Fruit fly (Drosophila melanogaster) Kc167 (cell line): Measurements from ENCODE around the gene CG15043.

Source experiments
- Myc ChIP-seq: fragments of >200 bp; optimal IDR thresholded peaks from 2 replicates; lab custom pipeline; 2017; ENCODE audit warnings: missing external identifiers
- Sin3A ChIP-seq: fragments of >200 bp; optimal IDR thresholded peaks from 2 replicates; lab custom pipeline; 2018; ENCODE audit warnings: missing external identifiers
- h ChIP-seq: fragments of >200 bp; optimal IDR thresholded peaks from 3 replicates; lab custom pipeline; 2018; ENCODE audit warnings: missing external identifiers
- insv ChIP-seq: fragments of >200 bp; optimal IDR thresholded peaks from 3 replicates; lab custom pipeline; 2018; ENCODE audit warnings: missing external identifiers
- psq ChIP-seq: fragments of >200 bp; optimal IDR thresholded peaks from 2 replicates; lab custom pipeline; 2017; ENCODE audit warnings: missing external identifiers
- ttk ChIP-seq: sonication (Bioruptor generic); optimal IDR thresholded peaks from 2 replicates; lab custom pipeline; 2017; ENCODE audit warnings: missing external identifiers

The CG15043 gene

dm6 chrX:18494165-18494740 is at the start of gene CG15043:
Gene CG15043, minus strand, starts transcription at chrX:18494168.
- TF ChIP-seq h (lab: Kevin White, UChicago) (no peak), insv (lab: Kevin White, UChicago) (no peak), Myc (lab: Kevin White, UChicago) (no peak), psq (lab: Kevin White, UChicago) (no peak), ttk (lab: Kevin White, UChicago) (no peak), Sin3A (no peak)

- no peak for TF ChIP-seq Myc (lab: Kevin White, UChicago)
- no peak for TF ChIP-seq insv (lab: Kevin White, UChicago)
- no peak for TF ChIP-seq ttk (lab: Kevin White, UChicago)
- TF ChIP-seq Sin3A: no peak
- no peak for TF ChIP-seq psq (lab: Kevin White, UChicago)
- TF ChIP-seq h (lab: Kevin White, UChicago): no peak
These were observed 49.4 kb upstream of the CG15043 start for dm6 chrX:18543328-18543727.

DNA sequence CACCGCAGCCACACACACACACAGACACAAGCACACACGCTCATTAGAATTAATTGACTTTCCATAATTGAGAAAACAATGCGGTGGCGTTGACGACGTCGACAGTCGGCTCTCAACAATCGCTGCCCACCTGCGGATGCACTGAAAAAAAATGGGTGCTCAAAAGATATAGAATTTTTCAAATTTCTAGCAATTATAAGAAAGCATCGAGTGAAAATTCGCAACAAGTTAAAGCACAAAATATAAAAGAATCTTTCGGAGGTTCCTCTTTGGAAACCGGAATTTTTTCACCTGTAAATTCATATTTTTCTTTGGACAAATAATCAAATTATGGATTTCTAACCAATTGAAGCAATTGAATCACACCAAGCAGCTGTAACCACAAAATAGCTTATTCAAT is 47.9 kb upstream of the CG15043 start:
- TF ChIP-seq ttk (lab: Kevin White, UChicago) (no peak), Sin3A (no peak), psq (lab: Kevin White, UChicago) (no peak), h (lab: Kevin White, UChicago) (no peak), insv (lab: Kevin White, UChicago) (no peak), Myc (lab: Kevin White, UChicago) (no peak)

DNA sequence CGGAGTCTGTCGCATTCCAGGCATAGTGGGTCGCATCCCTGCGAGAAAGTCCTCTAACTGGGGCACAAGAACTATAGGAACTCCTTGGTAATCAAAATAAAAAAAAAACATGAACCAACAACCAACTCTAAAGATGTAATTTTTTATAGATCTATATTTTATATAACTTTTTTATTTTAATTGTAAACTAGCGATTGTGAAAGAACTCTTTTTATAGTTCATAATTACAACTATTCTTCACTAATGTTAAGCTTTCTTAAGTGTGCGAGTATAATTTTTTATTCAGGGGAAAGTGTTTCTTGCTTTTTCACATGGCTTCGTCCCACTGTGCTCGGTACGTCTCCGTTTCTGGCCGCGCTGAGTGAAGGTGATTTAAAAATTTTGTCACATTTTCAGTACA is 46.3 kb upstream of the CG15043 start:
- TF ChIP-seq insv (lab: Kevin White, UChicago) (no peak), Myc (lab: Kevin White, UChicago) (no peak), h (lab: Kevin White, UChicago) (no peak), ttk (lab: Kevin White, UChicago) (no peak), Sin3A (no peak), psq (lab: Kevin White, UChicago) (no peak)

DNA sequence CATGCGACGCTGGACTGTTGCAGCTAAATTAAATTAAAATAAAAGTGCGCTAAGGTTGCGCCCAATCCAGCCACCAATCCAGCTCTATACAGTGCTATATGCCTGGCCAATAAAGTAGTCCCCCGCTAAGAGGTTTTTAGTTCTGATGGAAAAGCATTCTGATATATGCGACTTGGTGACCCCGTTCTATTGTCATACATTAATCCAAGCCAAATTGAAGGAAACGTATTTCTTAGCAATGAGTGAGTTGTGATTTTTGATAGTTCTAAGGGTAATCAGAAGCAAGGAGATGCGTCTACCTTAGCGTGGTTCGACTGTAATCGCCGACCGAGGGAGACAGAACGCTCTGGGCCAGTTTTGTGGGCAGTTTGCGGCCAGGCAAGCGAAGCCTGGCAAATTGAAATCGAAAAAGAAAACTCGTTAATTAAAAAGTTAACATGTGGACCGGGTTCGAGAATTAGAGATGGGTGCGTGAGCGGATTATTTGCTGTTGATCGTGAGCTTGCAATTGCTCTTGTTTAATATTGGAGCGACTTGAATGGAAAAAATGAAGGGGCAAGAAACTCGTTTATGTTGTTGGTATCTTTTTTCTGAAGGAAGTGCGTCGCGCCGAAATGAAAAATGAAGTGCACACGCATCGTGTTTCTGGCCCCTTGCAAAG is 44.4 kb upstream of the CG15043 start:
- TF ChIP-seq Myc (lab: Kevin White, UChicago): no peak
- no peak for TF ChIP-seq psq (lab: Kevin White, UChicago)
- no peak for TF ChIP-seq insv (lab: Kevin White, UChicago)
- no peak for TF ChIP-seq Sin3A
- TF ChIP-seq ttk (lab: Kevin White, UChicago): no peak
- TF ChIP-seq h (lab: Kevin White, UChicago): no peak

dm6 chrX:18537066-18537759 is 43.2 kb upstream of the CG15043 start:
- no peak for TF ChIP-seq insv (lab: Kevin White, UChicago)

DNA sequence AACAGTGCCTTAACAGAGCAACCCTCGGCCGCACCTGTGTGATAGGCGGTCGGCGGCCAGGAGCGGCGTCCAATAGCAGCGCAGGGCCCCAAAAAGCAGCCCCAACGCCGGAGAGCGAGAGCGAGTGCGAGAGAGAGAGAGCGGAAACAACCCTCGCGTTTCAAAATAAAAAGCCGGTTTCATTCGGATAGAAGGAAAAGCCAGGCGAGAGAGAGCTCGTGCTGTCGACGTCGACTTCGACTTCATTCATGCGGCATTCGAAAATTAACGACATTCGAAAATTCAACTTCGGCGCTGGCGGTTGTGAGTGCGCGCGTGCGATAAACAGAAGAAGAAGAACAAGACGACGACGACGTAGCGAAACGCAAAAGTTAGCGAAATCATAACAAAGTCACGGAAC is 40.4 kb upstream of the CG15043 start:
- TF ChIP-seq insv (lab: Kevin White, UChicago): no peak
- no peak for TF ChIP-seq Myc (lab: Kevin White, UChicago)
- TF ChIP-seq h (lab: Kevin White, UChicago): no peak

DNA sequence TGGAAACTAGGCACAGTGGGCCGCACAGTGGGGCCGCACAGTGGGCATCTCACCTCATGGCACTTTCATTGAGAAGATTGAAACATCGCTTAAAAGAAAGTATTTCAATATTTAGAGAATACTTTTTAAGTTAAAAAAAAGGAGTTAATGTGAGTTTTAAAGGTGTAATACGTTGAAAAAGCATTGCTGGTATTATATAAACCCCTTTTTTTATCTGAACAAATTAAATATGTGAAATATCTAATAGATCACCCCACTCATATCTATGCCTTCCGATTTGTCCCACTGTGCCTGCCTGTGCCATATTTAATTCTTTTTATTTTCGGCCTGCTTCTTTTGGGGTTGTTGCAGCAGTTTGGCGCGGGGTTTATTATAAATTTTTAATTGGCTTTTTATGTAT is 39.3 kb upstream of the CG15043 start:
- TF ChIP-seq psq (lab: Kevin White, UChicago): no peak
- no peak for TF ChIP-seq ttk (lab: Kevin White, UChicago)
- no peak for TF ChIP-seq Myc (lab: Kevin White, UChicago)

- no peak for TF ChIP-seq insv (lab: Kevin White, UChicago)
- no peak for TF ChIP-seq Sin3A
- no peak for TF ChIP-seq h (lab: Kevin White, UChicago)
- TF ChIP-seq Myc (lab: Kevin White, UChicago): no peak
- no peak for TF ChIP-seq ttk (lab: Kevin White, UChicago)
- no peak for TF ChIP-seq psq (lab: Kevin White, UChicago)
These were observed 34.3 kb upstream of the CG15043 start, which contains the start of the genes CG15042 and CG15047 for dm6 chrX:18528166-18528733. Gene CG15042, minus strand, starts transcription at chrX:18528266. Gene CG15047, plus strand, starts transcription at chrX:18528683.

- no peak for TF ChIP-seq ttk (lab: Kevin White, UChicago)
- TF ChIP-seq psq (lab: Kevin White, UChicago): no peak
- TF ChIP-seq Myc (lab: Kevin White, UChicago): no peak
- no peak for TF ChIP-seq insv (lab: Kevin White, UChicago)
These were observed 30.8 kb upstream of the CG15043 start for dm6 chrX:18524594-18525266.

DNA sequence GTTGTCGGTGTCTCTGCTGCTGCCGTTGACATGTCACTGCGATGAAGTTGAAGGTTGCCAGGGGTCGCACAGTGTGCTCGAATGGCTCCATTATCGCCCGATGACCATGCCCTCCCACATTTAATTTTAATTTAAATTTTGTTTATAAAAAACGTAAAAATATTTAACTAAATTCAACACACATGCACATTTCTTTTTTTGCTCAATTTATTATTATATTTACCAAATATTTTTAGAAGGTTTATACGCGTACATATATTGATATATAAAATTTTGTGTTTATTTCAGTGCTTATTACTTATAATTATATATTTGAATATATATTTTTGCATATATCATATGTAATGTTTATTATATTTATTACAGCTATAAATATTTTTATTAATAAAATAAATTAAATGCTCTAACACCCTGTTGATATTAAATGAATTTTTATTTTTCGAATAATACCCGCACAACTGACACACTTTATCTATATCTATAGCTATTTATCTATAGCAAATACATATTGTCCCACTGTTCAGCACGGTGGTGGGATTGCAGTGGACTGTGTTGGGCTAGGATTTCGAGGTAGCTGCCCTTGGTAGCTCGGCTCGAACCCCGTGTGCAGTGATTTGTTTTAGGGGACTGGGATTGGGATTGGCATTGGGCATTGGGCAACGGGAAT is 29.3 kb upstream of the CG15043 start:
- TF ChIP-seq h (lab: Kevin White, UChicago): no peak
- TF ChIP-seq Sin3A: no peak
- no peak for TF ChIP-seq insv (lab: Kevin White, UChicago)
- no peak for TF ChIP-seq ttk (lab: Kevin White, UChicago)
- no peak for TF ChIP-seq Myc (lab: Kevin White, UChicago)
